Worm (Caenorhabditis elegans): Measurements from ENCODE around the gene sid-3.

ce11 chrX:17234988-17235387 is 48.8 kb downstream of the sid-3 start:
- TF ChIP-seq aly-2 (tag; optimal IDR thresholded peaks at IDR 0.05) (no peak), unc-39 (tag; optimal IDR thresholded peaks at IDR 0.05) (no peak), zfp-3 (GFP tag; conservative IDR thresholded peaks at IDR 0.05) (no peak)
